Worm (Caenorhabditis elegans) whole organism, midembryonic: ENCODE measurements around the gene str-250.

Experiments used
- cog-1 ChIP-seq: sonication (generic microtip); optimal IDR thresholded peaks from 2 replicates; lab custom pipeline; 2016; ENCODE audit warnings: missing genetic modification characterization, missing compliant biosample characterization
- flt-1 ChIP-seq: fragments of 200-800 bp; sonication (Bioruptor generic); IDR thresholded peaks from 2 replicates; pipeline ENCODE4 v1.3.6; 2022; ENCODE audit warnings: missing genetic modification characterization, missing compliant biosample characterization
- klf-2 ChIP-seq: fragments of 200-800 bp; sonication (Bioruptor generic); conservative IDR thresholded peaks from 2 replicates; pipeline ENCODE4 v1.3.6; 2022; ENCODE audit warnings: missing genetic modification reagents, missing genetic modification characterization, missing compliant biosample characterization
- med-1 ChIP-seq: sonication (generic microtip); optimal IDR thresholded peaks from 2 replicates; lab custom pipeline; 2017; ENCODE audit warnings: missing genetic modification characterization, mild to moderate bottlenecking, missing compliant biosample characterization, antibody characterized with exemption, missing genetic modification reagents; ENCODE audit not compliant: insufficient read depth
- ref-1 ChIP-seq: fragments of 200-800 bp; sonication (Bioruptor generic); conservative IDR thresholded peaks from 2 replicates; pipeline ENCODE4 v1.3.6; 2022; ENCODE audit warnings: missing genetic modification reagents, missing genetic modification characterization, missing compliant biosample characterization
- tab-1 ChIP-seq: fragments of 200-800 bp; sonication (Bioruptor generic); IDR thresholded peaks from 2 replicates; pipeline ENCODE4 v1.3.6; 2022; ENCODE audit warnings: missing genetic modification characterization, missing compliant biosample characterization
- ztf-23 ChIP-seq: fragments of 200-800 bp; sonication (Bioruptor generic); IDR thresholded peaks from 2 replicates; pipeline ENCODE4 v1.3.6; 2022; ENCODE audit warnings: missing genetic modification reagents, missing genetic modification characterization, missing compliant biosample characterization

- TF ChIP-seq med-1 (GFP tag; lab: Kevin White, UChicago) (no peak), cog-1 (no peak), klf-2 (GFP tag; lab: Robert Waterston, UW) (no peak), flt-1 (no peak), ztf-23 (GFP tag; lab: Robert Waterston, UW) (no peak), ref-1 (GFP tag; lab: Robert Waterston, UW) (no peak), tab-1 (GFP tag; lab: Robert Waterston, UW) (no peak)
These were observed 39.2 kb upstream of the str-250 start, which contains the start of gene lbp-7 for ce11 chrV:13879241-13879640.
